Worm (Caenorhabditis elegans): Measurements from ENCODE around the gene Y57G11C.42.

- TF ChIP-seq flt-1 (GFP tag; IDR thresholded peaks at IDR 0.05) (no peak), hnd-1 (tag; optimal IDR thresholded peaks at IDR 0.05) (no peak), ama-1 (optimal IDR thresholded peaks at IDR 0.05) (no peak), sea-1 (GFP tag; conservative IDR thresholded peaks at IDR 0.05) (no peak), B0310.2 (tag; optimal IDR thresholded peaks at IDR 0.05) (no peak), pes-1 (GFP tag; IDR thresholded peaks at IDR 0.05) (no peak), ceh-13 (GFP tag; optimal IDR thresholded peaks at IDR 0.05) (no peak)
Observed at ce11 chrIV:14679060-14679459, 49.3 kb upstream of the Y57G11C.42 start.

All from whole organism, early embryonic.